Worm (Caenorhabditis elegans) whole organism, midembryonic: Measurements from ENCODE around the gene prp-40.

Experiments
- klf-2 ChIP-seq: fragments of 200-800 bp; sonication (Bioruptor generic); conservative IDR thresholded peaks from 2 replicates; pipeline ENCODE4 v1.3.6; 2022; ENCODE audit warnings: missing genetic modification reagents, missing genetic modification characterization, missing compliant biosample characterization
- med-1 ChIP-seq: sonication (generic microtip); optimal IDR thresholded peaks from 2 replicates; lab custom pipeline; 2017; ENCODE audit warnings: missing genetic modification characterization, mild to moderate bottlenecking, missing compliant biosample characterization, antibody characterized with exemption, missing genetic modification reagents; ENCODE audit not compliant: insufficient read depth
- ref-1 ChIP-seq: fragments of 200-800 bp; sonication (Bioruptor generic); conservative IDR thresholded peaks from 2 replicates; pipeline ENCODE4 v1.3.6; 2022; ENCODE audit warnings: missing genetic modification reagents, missing genetic modification characterization, missing compliant biosample characterization
- ztf-29 ChIP-seq: fragments of 200-800 bp; sonication (Bioruptor generic); IDR thresholded peaks from 2 replicates; pipeline ENCODE4 v1.3.6; 2022; ENCODE audit warnings: missing genetic modification reagents, missing genetic modification characterization, missing compliant biosample characterization

DNA sequence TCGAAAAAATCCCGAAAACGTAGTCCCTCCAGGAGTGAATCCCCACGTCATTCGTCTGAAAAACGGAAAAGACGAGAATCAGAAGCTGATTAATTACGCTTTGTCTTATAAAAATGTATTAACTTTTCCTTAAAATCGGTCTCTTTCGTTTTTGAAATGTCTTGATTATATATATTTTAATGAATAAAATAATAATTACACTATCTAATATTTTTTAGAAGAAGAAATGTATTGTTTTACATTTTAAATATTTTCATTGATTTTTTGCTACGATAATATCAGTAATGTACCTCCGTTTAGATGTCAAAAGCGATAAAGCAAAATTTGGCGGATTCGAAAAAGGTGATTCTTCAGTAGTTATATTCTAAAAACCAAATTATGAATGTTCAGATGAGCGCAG, 3.4 kb downstream of the prp-40 start, which contains the start of gene trpp-3:
- TF ChIP-seq med-1 = no peak
- no peak for TF ChIP-seq klf-2
- TF ChIP-seq ref-1 (GFP tag; lab: Robert Waterston, UW) = no peak
- TF ChIP-seq ztf-29 (GFP tag; lab: Robert Waterston, UW) = no peak
